Worm (Caenorhabditis elegans) whole organism, L1 larva: Measurements from ENCODE around the gene vit-4.

Experiments
- C16A3.4 ChIP-seq: fragments of 150-350 bp; optimal IDR thresholded peaks from 2 replicates; lab custom pipeline; 2014; ENCODE audit warnings: missing biosample characterization, missing genetic modification characterization
- aly-2 ChIP-seq: fragments of 150-350 bp; optimal IDR thresholded peaks from 2 replicates; lab custom pipeline; 2014; ENCODE audit warnings: missing biosample characterization, missing genetic modification characterization
- egl-27 ChIP-seq, 2 experiments: fragments of 150-350 bp in 1 of 2; sonication (generic microtip); optimal IDR thresholded peaks; 3 replicates each; lab custom pipeline; 2017 to 2018; ENCODE audit warnings: missing biosample characterization in 2 of 2, missing genetic modification characterization in 2 of 2, missing genetic modification reagents in 2 of 2
- fos-1 ChIP-seq: fragments of 150-350 bp; optimal IDR thresholded peaks from 2 replicates; lab custom pipeline; 2014; ENCODE audit warnings: missing biosample characterization, missing genetic modification characterization
- nhr-20 ChIP-seq: sonication (generic microtip); optimal IDR thresholded peaks from 2 replicates; lab custom pipeline; 2016; ENCODE audit warnings: mild to moderate bottlenecking, missing genetic modification characterization, missing compliant biosample characterization
- nhr-76 ChIP-seq: sonication (generic microtip); optimal IDR thresholded peaks from 2 replicates; lab custom pipeline; 2017; ENCODE audit warnings: missing biosample characterization, missing genetic modification characterization
- nhr-90 ChIP-seq: sonication (generic microtip); optimal IDR thresholded peaks from 2 replicates; lab custom pipeline; 2016; ENCODE audit warnings: mild to moderate bottlenecking, missing genetic modification characterization, missing compliant biosample characterization; ENCODE audit not compliant: poor library complexity
- snpc-4 ChIP-seq: fragments of 150-350 bp; optimal IDR thresholded peaks from 2 replicates; lab custom pipeline; 2014; ENCODE audit warnings: missing biosample characterization, missing genetic modification characterization
- snu-23 ChIP-seq: sonication (generic microtip); optimal IDR thresholded peaks from 2 replicates; lab custom pipeline; 2016; ENCODE audit warnings: missing genetic modification characterization, missing compliant biosample characterization
- tbx-2 ChIP-seq: sonication (generic microtip); optimal IDR thresholded peaks from 2 replicates; lab custom pipeline; 2016; ENCODE audit warnings: missing genetic modification characterization, missing compliant biosample characterization
- unc-86 ChIP-seq: sonication (generic microtip); optimal IDR thresholded peaks from 2 replicates; lab custom pipeline; 2016; ENCODE audit warnings: missing genetic modification characterization, missing compliant biosample characterization

ce11 chrX:3583436-3583835, 19.7 kb upstream of the vit-4 start:
- no peak for TF ChIP-seq fos-1 (tag; lab: Kevin White, UChicago)
- TF ChIP-seq nhr-76 (tag; lab: Kevin White, UChicago): no peak
- TF ChIP-seq snu-23 (GFP tag; lab: Kevin White, UChicago): no peak
- no peak for TF ChIP-seq aly-2 (tag; lab: Kevin White, UChicago)
- no peak for TF ChIP-seq egl-27 (tag; optimal IDR thresholded peaks at IDR 0.05; lab: Kevin White, UChicago)
- TF ChIP-seq nhr-90 (tag; lab: Kevin White, UChicago): no peak
- TF ChIP-seq C16A3.4: no peak
- TF ChIP-seq unc-86 (tag; lab: Kevin White, UChicago): no peak
- no peak for TF ChIP-seq snpc-4
- TF ChIP-seq tbx-2 (tag; lab: Kevin White, UChicago): no peak
- TF ChIP-seq nhr-20 (tag; lab: Kevin White, UChicago): no peak
